Fruit fly (Drosophila melanogaster) ovary, adult (tissue): ENCODE data around the gene Gr66a.

Experiments used
- CG17801 ChIP-seq: fragments of 200-800 bp; optimal IDR thresholded peaks from 2 replicates; lab custom pipeline; 2019; ENCODE audit warnings: missing biosample characterization, mild to moderate bottlenecking, missing genetic modification characterization, moderate library complexity; ENCODE audit not compliant: partially characterized antibody

The Gr66a gene

dm6 chr3L:8285773-8286172, 21.0 kb downstream of the Gr66a start:
- TF ChIP-seq CG17801 (GFP tag; lab: Kevin White, UChicago), result no peak

- TF ChIP-seq CG17801 (GFP tag; lab: Kevin White, UChicago), result no peak
These were observed 21.5 kb downstream of the Gr66a start for dm6 chr3L:8285291-8285690.

- no peak for TF ChIP-seq CG17801 (GFP tag; lab: Kevin White, UChicago)
These were observed 22.1 kb downstream of the Gr66a start for dm6 chr3L:8284651-8285050.
